Worm (Caenorhabditis elegans): Measurements from ENCODE around the gene F42A10.6.

ce11 chrIII:6163381-6163780, 13.3 kb downstream of the F42A10.6 start:
- TF ChIP-seq F49E8.2 (tag; optimal IDR thresholded peaks at IDR 0.05; ENCODE audit: insufficient read depth), result no peak
- TF ChIP-seq ceh-79 (tag; optimal IDR thresholded peaks at IDR 0.05), result no peak
- TF ChIP-seq aptf-2 (GFP tag; conservative IDR thresholded peaks at IDR 0.05), result no peak
- no peak for TF ChIP-seq nhr-120 (GFP tag; IDR thresholded peaks at IDR 0.05)
- TF ChIP-seq F57C9.4 (tag; optimal IDR thresholded peaks at IDR 0.05), result no peak
- TF ChIP-seq hmg-20 (GFP tag; IDR thresholded peaks at IDR 0.05), result no peak
- TF ChIP-seq fkh-3 (tag; optimal IDR thresholded peaks at IDR 0.05), result no peak
- TF ChIP-seq ztf-26 (tag; optimal IDR thresholded peaks at IDR 0.05), result no peak

Data from whole organism, young adult.